Worm (Caenorhabditis elegans) whole organism, early embryonic: Measurements from ENCODE around the gene fmo-5.

Experiments
- hmbx-1 ChIP-seq: sonication (generic microtip); optimal IDR thresholded peaks from 2 replicates; lab custom pipeline; 2016; ENCODE audit warnings: mild to moderate bottlenecking, missing genetic modification characterization, missing compliant biosample characterization
- hmg-4 ChIP-seq: fragments of 200-800 bp; sonication (Bioruptor generic); optimal IDR thresholded peaks from 2 replicates; lab custom pipeline; 2018; ENCODE audit warnings: mild to moderate bottlenecking, missing genetic modification characterization, missing compliant biosample characterization
- tra-4 ChIP-seq: sonication (generic microtip); optimal IDR thresholded peaks from 2 replicates; lab custom pipeline; 2017; ENCODE audit warnings: missing genetic modification characterization, missing compliant biosample characterization

- no peak for TF ChIP-seq hmg-4 (GFP tag; lab: Kevin White, UChicago)
- no peak for TF ChIP-seq hmbx-1 (tag; lab: Kevin White, UChicago)
- no peak for TF ChIP-seq tra-4
Observed at ce11 chrV:911474-911873, 8.0 kb upstream of the fmo-5 start, which contains the start of gene adh-5.
